Fruit fly (Drosophila melanogaster) whole organism, embryonic: ENCODE results near the gene PpD6.

Source experiments
- Abd-B ChIP-seq: fragments of 200-800 bp; sonication (Bioruptor generic); optimal IDR thresholded peaks from 2 replicates; lab custom pipeline; 2018; ENCODE audit warnings: missing biosample characterization, mild to moderate bottlenecking, missing genetic modification characterization, moderate library complexity
- Atf-2 ChIP-seq: fragments of 200-800 bp; sonication (Bioruptor generic); optimal IDR thresholded peaks from 2 replicates; lab custom pipeline; 2016; ENCODE audit warnings: missing biosample characterization, missing genetic modification characterization
- C15 ChIP-seq: fragments of 200-800 bp; sonication (Bioruptor generic); IDR thresholded peaks from 3 replicates; pipeline ENCODE4 v1.3.6; 2022; ENCODE audit warnings: missing biosample characterization, missing genetic modification characterization
- CG12391 ChIP-seq: fragments of 200-800 bp; sonication (Bioruptor generic); optimal IDR thresholded peaks from 3 replicates; lab custom pipeline; 2018; ENCODE audit warnings: missing biosample characterization, mild to moderate bottlenecking, missing genetic modification characterization, moderate library complexity
- CG13894 ChIP-seq: fragments of 200-800 bp; sonication (Bioruptor generic); optimal IDR thresholded peaks from 3 replicates; lab custom pipeline; 2018; ENCODE audit warnings: missing biosample characterization, mild to moderate bottlenecking, missing genetic modification characterization, moderate library complexity
- CG15696 ChIP-seq: fragments of 200-800 bp; sonication (Bioruptor generic); optimal IDR thresholded peaks from 2 replicates; lab custom pipeline; 2019; ENCODE audit warnings: missing biosample characterization, mild to moderate bottlenecking, missing genetic modification characterization, moderate library complexity
- CG1647 ChIP-seq: fragments of 200-800 bp; sonication (Bioruptor generic); optimal IDR thresholded peaks from 3 replicates; lab custom pipeline; 2016; ENCODE audit warnings: missing biosample characterization, missing genetic modification characterization
- CG16813 ChIP-seq: fragments of 200-800 bp; sonication (Bioruptor generic); IDR thresholded peaks from 3 replicates; pipeline ENCODE4 v1.3.6; 2022; ENCODE audit warnings: missing biosample characterization, missing genetic modification characterization; ENCODE audit not compliant: partially characterized antibody
- CG2116 ChIP-seq: fragments of 200-800 bp; sonication (Bioruptor generic); optimal IDR thresholded peaks from 3 replicates; lab custom pipeline; 2018; ENCODE audit warnings: missing biosample characterization, mild to moderate bottlenecking, missing genetic modification characterization
- CG2199 ChIP-seq: fragments of 200-800 bp; sonication (Bioruptor generic); IDR thresholded peaks from 3 replicates; pipeline ENCODE4 v1.3.6; 2022; ENCODE audit warnings: missing biosample characterization, missing genetic modification characterization
- CG31365 ChIP-seq: fragments of 200-800 bp; sonication (Bioruptor generic); optimal IDR thresholded peaks from 2 replicates; lab custom pipeline; 2018; ENCODE audit warnings: missing biosample characterization, mild to moderate bottlenecking, missing genetic modification characterization
- CG31388 ChIP-seq: fragments of 200-800 bp; sonication (Bioruptor generic); optimal IDR thresholded peaks from 2 replicates; lab custom pipeline; 2016; ENCODE audit warnings: missing biosample characterization, missing genetic modification characterization
- CG33557 ChIP-seq: fragments of 200-800 bp; sonication (Bioruptor generic); optimal IDR thresholded peaks from 2 replicates; lab custom pipeline; 2019; ENCODE audit warnings: missing biosample characterization, mild to moderate bottlenecking, missing genetic modification characterization, moderate library complexity
- CG3847 ChIP-seq: fragments of 200-800 bp; sonication (Bioruptor generic); IDR thresholded peaks from 2 replicates; pipeline ENCODE4 v1.3.6; 2022; ENCODE audit warnings: missing biosample characterization, missing genetic modification characterization
- CG6175 ChIP-seq: fragments of 200-800 bp; sonication (Bioruptor generic); IDR thresholded peaks from 3 replicates; pipeline ENCODE4 v1.3.6; 2022; ENCODE audit warnings: missing biosample characterization, missing genetic modification characterization
- CG6791 ChIP-seq: fragments of 200-800 bp; sonication (Bioruptor generic); IDR thresholded peaks from 3 replicates; pipeline ENCODE4 v1.3.6; 2022; ENCODE audit warnings: missing biosample characterization, missing genetic modification characterization; ENCODE audit not compliant: partially characterized antibody
- CG6813 ChIP-seq: fragments of 200-800 bp; sonication (Bioruptor generic); optimal IDR thresholded peaks from 2 replicates; lab custom pipeline; 2017; ENCODE audit warnings: missing biosample characterization, missing genetic modification characterization, mild to moderate bottlenecking, moderate library complexity, missing genetic modification reagents
- CG7357 ChIP-seq: fragments of 200-800 bp; sonication (Bioruptor generic); IDR thresholded peaks from 3 replicates; pipeline ENCODE4 v1.3.6; 2022; ENCODE audit warnings: missing biosample characterization, missing genetic modification characterization
- CG7745 ChIP-seq: fragments of 200-800 bp; sonication (Bioruptor generic); optimal IDR thresholded peaks from 2 replicates; lab custom pipeline; 2018; ENCODE audit warnings: missing biosample characterization, mild to moderate bottlenecking, missing genetic modification characterization, moderate library complexity
- CG9817 ChIP-seq: fragments of 200-800 bp; sonication (Bioruptor generic); optimal IDR thresholded peaks from 2 replicates; lab custom pipeline; 2018; ENCODE audit warnings: missing biosample characterization, mild to moderate bottlenecking, missing genetic modification characterization, moderate library complexity
- CTCF ChIP-seq: fragments of 200-800 bp; sonication (Bioruptor generic); optimal IDR thresholded peaks from 2 replicates; lab custom pipeline; 2017; ENCODE audit warnings: missing biosample characterization, mild to moderate bottlenecking, missing genetic modification characterization, moderate library complexity
- CrebB ChIP-seq: fragments of 200-800 bp; sonication (Bioruptor generic); optimal IDR thresholded peaks from 3 replicates; lab custom pipeline; 2018; ENCODE audit warnings: missing biosample characterization, mild to moderate bottlenecking, missing genetic modification characterization
- Deaf1 ChIP-seq: fragments of 200-800 bp; optimal IDR thresholded peaks from 3 replicates; lab custom pipeline; 2019; ENCODE audit warnings: missing biosample characterization, mild to moderate bottlenecking, missing genetic modification characterization, moderate library complexity
- Dip2 ChIP-seq: fragments of 200-800 bp; sonication (Bioruptor generic); IDR thresholded peaks from 2 replicates; pipeline ENCODE4 v1.3.6; 2022; ENCODE audit warnings: missing biosample characterization, missing genetic modification characterization
- Elba2 ChIP-seq: fragments of 200-800 bp; sonication (Bioruptor generic); optimal IDR thresholded peaks from 3 replicates; lab custom pipeline; 2016; ENCODE audit warnings: missing biosample characterization, missing genetic modification characterization
- HHEX ChIP-seq: fragments of 200-800 bp; sonication (Bioruptor generic); optimal IDR thresholded peaks from 3 replicates; lab custom pipeline; 2017; ENCODE audit warnings: missing biosample characterization, mild to moderate bottlenecking, missing genetic modification characterization, missing genetic modification reagents
- MESR4 ChIP-seq: fragments of 200-800 bp; sonication (Bioruptor generic); optimal IDR thresholded peaks from 2 replicates; lab custom pipeline; 2018; ENCODE audit warnings: missing biosample characterization, mild to moderate bottlenecking, missing genetic modification characterization, moderate library complexity
- NK7.1 ChIP-seq: fragments of 200-800 bp; sonication (Bioruptor generic); optimal IDR thresholded peaks from 3 replicates; lab custom pipeline; 2016; ENCODE audit warnings: missing biosample characterization, missing genetic modification characterization
- Nf-YB ChIP-seq: fragments of 200-800 bp; sonication (Bioruptor generic); optimal IDR thresholded peaks from 3 replicates; lab custom pipeline; 2019; ENCODE audit warnings: missing biosample characterization, mild to moderate bottlenecking, missing genetic modification characterization, moderate library complexity
- PHDP ChIP-seq: fragments of 200-800 bp; sonication (Bioruptor generic); optimal IDR thresholded peaks from 3 replicates; lab custom pipeline; 2018; ENCODE audit warnings: missing biosample characterization, mild to moderate bottlenecking, missing genetic modification characterization, moderate library complexity
- Side ChIP-seq: fragments of 200-800 bp; sonication (Bioruptor generic); optimal IDR thresholded peaks from 2 replicates; lab custom pipeline; 2016; ENCODE audit warnings: missing biosample characterization, missing genetic modification characterization
- Sox102F ChIP-seq: fragments of 200-800 bp; sonication (Bioruptor generic); optimal IDR thresholded peaks from 2 replicates; lab custom pipeline; 2018; ENCODE audit warnings: missing biosample characterization, mild to moderate bottlenecking, missing genetic modification characterization, moderate library complexity
- TFAM ChIP-seq: fragments of 200-800 bp; sonication (Bioruptor generic); optimal IDR thresholded peaks from 2 replicates; lab custom pipeline; 2017; ENCODE audit warnings: missing biosample characterization, missing genetic modification characterization, inconsistent platforms
- Tbp ChIP-seq: fragments of >200 bp; optimal IDR thresholded peaks from 2 replicates; lab custom pipeline; 2018; ENCODE audit warnings: missing biosample characterization, missing genetic modification characterization
- btn ChIP-seq: fragments of 200-800 bp; sonication (Bioruptor generic); optimal IDR thresholded peaks from 2 replicates; lab custom pipeline; 2016; ENCODE audit warnings: missing biosample characterization, missing genetic modification characterization
- chinmo ChIP-seq: fragments of 200-800 bp; sonication (Bioruptor generic); IDR thresholded peaks from 4 replicates; pipeline ENCODE4 v1.3.6; 2022; ENCODE audit warnings: missing biosample characterization, missing genetic modification characterization; ENCODE audit not compliant: partially characterized antibody
- ci ChIP-seq: fragments of 200-800 bp; sonication (Bioruptor generic); IDR thresholded peaks from 3 replicates; pipeline ENCODE4 v1.3.6; 2022; ENCODE audit warnings: missing biosample characterization, missing genetic modification characterization
- disco-r ChIP-seq: fragments of 200-800 bp; sonication (Bioruptor generic); optimal IDR thresholded peaks from 2 replicates; lab custom pipeline; 2016; ENCODE audit warnings: missing biosample characterization, missing genetic modification characterization
- ewg ChIP-seq: fragments of 200-800 bp; sonication (Bioruptor generic); optimal IDR thresholded peaks from 3 replicates; lab custom pipeline; 2017; ENCODE audit warnings: mild to moderate bottlenecking, missing biosample characterization, missing genetic modification reagents, missing genetic modification characterization
- fd102C ChIP-seq: fragments of 200-800 bp; sonication (Bioruptor generic); optimal IDR thresholded peaks from 2 replicates; lab custom pipeline; 2018; ENCODE audit warnings: missing biosample characterization, mild to moderate bottlenecking, missing genetic modification characterization, moderate library complexity
- her ChIP-seq: fragments of 200-800 bp; sonication (Bioruptor generic); optimal IDR thresholded peaks from 2 replicates; lab custom pipeline; 2016; ENCODE audit warnings: missing biosample characterization, missing genetic modification characterization
- hkb ChIP-seq, 2 experiments: fragments of 200-800 bp in 1 of 2; fragments of >200 bp in 1 of 2; sonication (Bioruptor generic) in 1 of 2; IDR thresholded peaks in 1 of 2; optimal IDR thresholded peaks in 1 of 2; 2 replicates each; pipeline versions ENCODE4 v1.3.6 to Lab custom; 2017 to 2022; ENCODE audit warnings: missing biosample characterization in 1 of 2, missing genetic modification characterization in 1 of 2
- jumu ChIP-seq: fragments of 200-800 bp; sonication (Bioruptor generic); optimal IDR thresholded peaks from 3 replicates; lab custom pipeline; 2016; ENCODE audit warnings: missing biosample characterization, missing genetic modification characterization
- lbe ChIP-seq: fragments of 200-800 bp; sonication (Bioruptor generic); optimal IDR thresholded peaks from 2 replicates; lab custom pipeline; 2016; ENCODE audit warnings: missing biosample characterization, mild to moderate bottlenecking, missing genetic modification characterization
- sens ChIP-seq: fragments of 200-800 bp; sonication (Bioruptor generic); peaks from one replicate; lab custom pipeline; 2016; ENCODE audit warnings: missing biosample characterization, missing genetic modification characterization
- sr ChIP-seq: fragments of 200-800 bp; sonication (Bioruptor generic); IDR thresholded peaks from 3 replicates; pipeline ENCODE4 v1.3.6; 2022; ENCODE audit warnings: missing biosample characterization, missing genetic modification characterization
- stc ChIP-seq: fragments of 200-800 bp; sonication (Bioruptor generic); IDR thresholded peaks from 2 replicates; pipeline ENCODE4 v1.3.6; 2022; ENCODE audit warnings: missing biosample characterization, missing genetic modification characterization
- tx ChIP-seq: fragments of 200-800 bp; sonication (Bioruptor generic); optimal IDR thresholded peaks from 2 replicates; lab custom pipeline; 2016; ENCODE audit warnings: missing biosample characterization, missing genetic modification characterization
- vnd ChIP-seq: fragments of 200-800 bp; sonication (Bioruptor generic); IDR thresholded peaks from 3 replicates; pipeline ENCODE4 v1.3.6; 2022; ENCODE audit warnings: missing biosample characterization, missing genetic modification characterization; ENCODE audit not compliant: partially characterized antibody

Gene PpD6

dm6 chr2L:3159144-3160000 lies 49.9 kb downstream of the PpD6 start, which contains the start of the genes Mad and gkt (continued):
- TF ChIP-seq CG12391 (no peak), CG2116 (no peak), sens (GFP tag; lab: Kevin White, UChicago) (peak; percentile 42), Side (GFP tag; lab: Kevin White, UChicago) (no peak), sr (no peak), Elba2 (GFP tag; lab: Kevin White, UChicago) (peak; percentile 26), disco-r (GFP tag; lab: Kevin White, UChicago) (no peak), MESR4 (GFP tag; lab: Kevin White, UChicago) (peak; percentile 87), CG16813 (peak; percentile 65), CG6791 (GFP tag; lab: Robert Waterston, UW) (peak; percentile 51; the same call in 2 of the 3 replicates), lbe (GFP tag; lab: Kevin White, UChicago) (no peak), fd102C (GFP tag; lab: Kevin White, UChicago) (no peak), ci (GFP tag; lab: Robert Waterston, UW) (no peak), Abd-B (GFP tag; lab: Kevin White, UChicago) (no peak), CG6813 (GFP tag; lab: Kevin White, UChicago) (no peak), Atf-2 (no peak), CG6175 (GFP tag; lab: Robert Waterston, UW) (no peak), NK7.1 (no peak), jumu (GFP tag; lab: Kevin White, UChicago) (no peak), CG31365 (no peak), CG7357 (GFP tag; lab: Robert Waterston, UW) (no peak), stc (no peak), CTCF (GFP tag; lab: Kevin White, UChicago) (no peak), Dip2 (GFP tag; lab: Robert Waterston, UW) (no peak), CG3847 (GFP tag; lab: Robert Waterston, UW) (no peak), PHDP (tag; lab: Kevin White, UChicago) (no peak), Sox102F (GFP tag; lab: Kevin White, UChicago) (no peak), hkb (optimal IDR thresholded peaks at IDR 0.05; lab: Kevin White, UChicago) (no peak), hkb (GFP tag; IDR thresholded peaks at IDR 0.05; lab: Robert Waterston, UW) (no peak), chinmo (GFP tag; lab: Robert Waterston, UW) (peak; percentile 88), her (no peak), CG2199 (GFP tag; lab: Robert Waterston, UW) (no peak), C15 (no peak), Nf-YB (GFP tag; lab: Kevin White, UChicago) (no peak), Tbp (GFP tag; lab: Kevin White, UChicago) (no peak), CG7745 (tag; lab: Kevin White, UChicago) (no peak), vnd (GFP tag; lab: Robert Waterston, UW) (peak; percentile 21; the same call in 2 of the 3 replicates), tx (GFP tag; lab: Kevin White, UChicago) (no peak), CG9817 (no peak), CG31388 (no peak), Deaf1 (no peak), CG33557 (GFP tag; lab: Kevin White, UChicago) (no peak), ewg (GFP tag; lab: Kevin White, UChicago) (no peak), CG13894 (tag; lab: Kevin White, UChicago) (no peak), TFAM (GFP tag; lab: Kevin White, UChicago) (no peak), btn (GFP tag; lab: Kevin White, UChicago) (no peak), CG15696 (no peak), CG1647 (no peak), HHEX (GFP tag; lab: Kevin White, UChicago) (no peak), CrebB (tag; lab: Kevin White, UChicago) (no peak)
